Fruit fly (Drosophila melanogaster) whole organism, wandering third instar larva: Measurements from ENCODE around the gene CG10031.

ENCODE experiments used
- Abd-B ChIP-seq: fragments of >200 bp; optimal IDR thresholded peaks from 2 replicates; lab custom pipeline; 2017; ENCODE audit warnings: missing biosample characterization, missing genetic modification characterization
- CG32264 ChIP-seq: fragments of 200-800 bp; sonication (Bioruptor generic); optimal IDR thresholded peaks from 2 replicates; lab custom pipeline; 2016; ENCODE audit warnings: missing biosample characterization, missing genetic modification characterization
- CG9705 ChIP-seq: fragments of 200-800 bp; sonication (Bioruptor generic); optimal IDR thresholded peaks from 2 replicates; lab custom pipeline; 2018; ENCODE audit warnings: missing biosample characterization, mild to moderate bottlenecking, missing genetic modification characterization
- CrebA ChIP-seq: fragments of 200-800 bp; sonication (Bioruptor generic); optimal IDR thresholded peaks from 2 replicates; lab custom pipeline; 2016; ENCODE audit warnings: missing biosample characterization, mild to moderate bottlenecking, missing genetic modification characterization, borderline replicate concordance
- Dfd ChIP-seq: fragments of >200 bp; optimal IDR thresholded peaks from 2 replicates; lab custom pipeline; 2017; ENCODE audit warnings: missing biosample characterization, missing genetic modification characterization
- Dif ChIP-seq: fragments of 200-275, 200-300 bp; sonication (Bioruptor generic); optimal IDR thresholded peaks from 2 replicates; lab custom pipeline; 2018; ENCODE audit warnings: missing biosample characterization, missing genetic modification characterization; ENCODE audit not compliant: partially characterized antibody
- GATAd ChIP-seq: sonication (Bioruptor generic); optimal IDR thresholded peaks from 2 replicates; lab custom pipeline; 2016; ENCODE audit warnings: missing biosample characterization, missing genetic modification characterization
- HLH106 ChIP-seq: fragments of 200-800 bp; optimal IDR thresholded peaks from 3 replicates; lab custom pipeline; 2019; ENCODE audit warnings: missing biosample characterization, mild to moderate bottlenecking, missing genetic modification characterization, moderate library complexity
- Hnf4 ChIP-seq: fragments of 200-800 bp; sonication (Bioruptor generic); optimal IDR thresholded peaks from 2 replicates; lab custom pipeline; 2016; ENCODE audit warnings: missing biosample characterization, mild to moderate bottlenecking, missing genetic modification characterization
- Hr78 ChIP-seq: fragments of >200 bp; optimal IDR thresholded peaks from 2 replicates; lab custom pipeline; 2017; ENCODE audit warnings: missing biosample characterization, missing genetic modification characterization
- Hr83 ChIP-seq: fragments of 200-300 bp; sonication (Bioruptor generic); optimal IDR thresholded peaks from 2 replicates; lab custom pipeline; 2016; ENCODE audit warnings: missing biosample characterization, mild to moderate bottlenecking, missing genetic modification characterization, moderate library complexity; ENCODE audit not compliant: poor library complexity, severe bottlenecking
- Jra ChIP-seq: sonication (Bioruptor generic); optimal IDR thresholded peaks from 2 replicates; lab custom pipeline; 2016; ENCODE audit warnings: missing biosample characterization, missing genetic modification characterization
- Mio ChIP-seq: sonication (Bioruptor generic); optimal IDR thresholded peaks from 2 replicates; lab custom pipeline; 2016; ENCODE audit warnings: missing biosample characterization, missing genetic modification characterization
- Myc ChIP-seq: fragments of >200 bp; optimal IDR thresholded peaks from 2 replicates; lab custom pipeline; 2017
- N ChIP-seq: fragments of >200 bp; optimal IDR thresholded peaks from 2 replicates; lab custom pipeline; 2018; ENCODE audit warnings: missing biosample characterization, missing external identifiers, missing genetic modification characterization
- OdsH ChIP-seq: fragments of 200-800 bp; sonication (Bioruptor generic); optimal IDR thresholded peaks from 2 replicates; lab custom pipeline; 2016; ENCODE audit warnings: missing biosample characterization, mild to moderate bottlenecking, missing genetic modification characterization
- Rel ChIP-seq, 2 experiments: fragments of 200-800 bp; sonication (Bioruptor generic) in 1 of 2; optimal IDR thresholded peaks; 2 replicates in 1 of 2; 3 replicates in 1 of 2; lab custom pipeline; 2016 to 2019; ENCODE audit warnings: mild to moderate bottlenecking in 2 of 2, missing biosample characterization in 2 of 2, missing genetic modification characterization in 2 of 2, moderate library complexity in 1 of 2
- Sp1 ChIP-seq: fragments of 200-800 bp; sonication (Bioruptor generic); optimal IDR thresholded peaks from 3 replicates; lab custom pipeline; 2019; ENCODE audit warnings: missing biosample characterization, mild to moderate bottlenecking, missing genetic modification characterization, moderate library complexity
- Vsx2 ChIP-seq: fragments of 200-300, 225-300 bp; sonication (Bioruptor generic); optimal IDR thresholded peaks from 2 replicates; lab custom pipeline; 2018; ENCODE audit warnings: missing biosample characterization, missing genetic modification characterization; ENCODE audit not compliant: partially characterized antibody
- br ChIP-seq: fragments of 200-800 bp; sonication (Bioruptor generic); optimal IDR thresholded peaks from 2 replicates; lab custom pipeline; 2016; ENCODE audit warnings: missing biosample characterization, missing genetic modification characterization
- brk ChIP-seq: fragments of 200-800 bp; sonication (Bioruptor generic); optimal IDR thresholded peaks from 2 replicates; lab custom pipeline; 2016; ENCODE audit warnings: missing biosample characterization, mild to moderate bottlenecking, missing genetic modification characterization
- dl ChIP-seq, 2 experiments: fragments of 175-275, 200-275 bp in 1 of 2; fragments of 200-275 bp in 1 of 2; sonication (Bioruptor generic); optimal IDR thresholded peaks; lab custom pipeline; 2018; ENCODE audit warnings: mild to moderate bottlenecking in 2 of 2, missing biosample characterization in 2 of 2, missing genetic modification characterization in 2 of 2, moderate library complexity in 2 of 2; ENCODE audit not compliant: partially characterized antibody in 2 of 2, insufficient read depth in 1 of 2
- dmrt93B ChIP-seq: fragments of 200-800 bp; sonication (Bioruptor generic); optimal IDR thresholded peaks from 2 replicates; lab custom pipeline; 2018; ENCODE audit warnings: missing biosample characterization, mild to moderate bottlenecking, missing genetic modification characterization
- dsf ChIP-seq: sonication (Bioruptor generic); optimal IDR thresholded peaks from 2 replicates; lab custom pipeline; 2016; ENCODE audit warnings: missing biosample characterization, missing genetic modification characterization, borderline replicate concordance
- ey ChIP-seq: fragments of 200-800 bp; sonication (Bioruptor generic); optimal IDR thresholded peaks from 2 replicates; lab custom pipeline; 2016; ENCODE audit warnings: missing biosample characterization, missing genetic modification characterization
- foxo ChIP-seq, 2 experiments: fragments of 200-800 bp; sonication (Bioruptor generic); optimal IDR thresholded peaks; 2 replicates in 1 of 2; 3 replicates in 1 of 2; lab custom pipeline; 2016 to 2017; ENCODE audit warnings: missing biosample characterization in 2 of 2, missing genetic modification characterization in 2 of 2
- fru ChIP-seq: fragments of 200-800 bp; sonication (Bioruptor generic); optimal IDR thresholded peaks from 3 replicates; lab custom pipeline; 2016; ENCODE audit warnings: missing biosample characterization, mild to moderate bottlenecking, missing genetic modification characterization
- h ChIP-seq: fragments of 200-800 bp; sonication (Bioruptor generic); optimal IDR thresholded peaks from 3 replicates; lab custom pipeline; 2016; ENCODE audit warnings: missing biosample characterization, mild to moderate bottlenecking, missing genetic modification characterization
- jim ChIP-seq: fragments of 175-275, 200-325 bp; sonication (Bioruptor generic); optimal IDR thresholded peaks from 2 replicates; lab custom pipeline; 2016; ENCODE audit warnings: missing biosample characterization, mild to moderate bottlenecking, missing genetic modification characterization
- lola ChIP-seq: fragments of >200 bp; optimal IDR thresholded peaks from 2 replicates; lab custom pipeline; 2017; ENCODE audit warnings: missing biosample characterization, missing genetic modification characterization
- pan ChIP-seq: fragments of >200 bp; optimal IDR thresholded peaks from 2 replicates; lab custom pipeline; 2017
- psq ChIP-seq: fragments of 200-800 bp; sonication (Bioruptor generic); optimal IDR thresholded peaks from 3 replicates; lab custom pipeline; 2017; ENCODE audit warnings: missing biosample characterization, mild to moderate bottlenecking, missing genetic modification characterization, moderate library complexity
- rgr ChIP-seq: fragments of 200-800 bp; sonication (Bioruptor generic); optimal IDR thresholded peaks from 3 replicates; lab custom pipeline; 2016; ENCODE audit warnings: missing biosample characterization, mild to moderate bottlenecking, missing genetic modification characterization
- sage ChIP-seq: fragments of 200-800 bp; sonication (Bioruptor generic); optimal IDR thresholded peaks from 2 replicates; lab custom pipeline; 2016; ENCODE audit warnings: missing biosample characterization, mild to moderate bottlenecking, missing genetic modification characterization
- sv ChIP-seq: fragments of 200-800 bp; sonication (Bioruptor generic); optimal IDR thresholded peaks from 3 replicates; lab custom pipeline; 2016; ENCODE audit warnings: missing biosample characterization, missing genetic modification characterization
- tai ChIP-seq: sonication (Bioruptor generic); optimal IDR thresholded peaks from 2 replicates; lab custom pipeline; 2016; ENCODE audit warnings: missing biosample characterization, missing genetic modification characterization
- usp ChIP-seq: fragments of >200 bp; optimal IDR thresholded peaks from 2 replicates; lab custom pipeline; 2017; ENCODE audit warnings: missing biosample characterization, missing genetic modification characterization
- woc ChIP-seq: sonication (Bioruptor generic); optimal IDR thresholded peaks from 2 replicates; lab custom pipeline; 2016; ENCODE audit warnings: missing biosample characterization, mild to moderate bottlenecking, missing genetic modification characterization

CG10031 gene

dm6 chr2L:3717673-3718235 is 18.9 kb upstream of the CG10031 start, which contains the start of the genes lectin-24A and Shaw:
TSS of gene lectin-24A (minus strand) at chr2L:3717773.
TSS of gene Shaw (plus strand) at chr2L:3718185.
- TF ChIP-seq pan (lab: Kevin White, UChicago) (no peak), CG9705 (no peak), Rel (GFP tag; optimal IDR thresholded peaks at IDR 0.05; lab: Kevin White, UChicago) (no peak), Rel (tag; optimal IDR thresholded peaks at IDR 0.05; lab: Kevin White, UChicago) (no peak), HLH106 (tag; lab: Kevin White, UChicago) (no peak), usp (no peak), woc (GFP tag; lab: Kevin White, UChicago) (no peak), Hr83 (GFP tag; lab: Kevin White, UChicago) (no peak), tai (GFP tag; lab: Kevin White, UChicago) (no peak), Abd-B (GFP tag; lab: Kevin White, UChicago) (no peak), fru (GFP tag; lab: Kevin White, UChicago) (no peak), Sp1 (GFP tag; lab: Kevin White, UChicago) (no peak), dsf (no peak), CrebA (no peak), sv (no peak)
- TF ChIP-seq, all 38 proteins: peak for 0

dm6 chr2L:3713545-3714156 is 14.8 kb upstream of the CG10031 start:
- TF ChIP-seq GATAd (GFP tag; lab: Kevin White, UChicago) (no peak), ey (GFP tag; lab: Kevin White, UChicago) (no peak), foxo (GFP tag; optimal IDR thresholded peaks at IDR 0.05; lab: Kevin White, UChicago) (no peak), Vsx2 (GFP tag; lab: Kevin White, UChicago) (no peak), Myc (no peak), Hr83 (GFP tag; lab: Kevin White, UChicago) (no peak), Dfd (GFP tag; lab: Kevin White, UChicago) (no peak), CrebA (no peak), Jra (no peak), CG9705 (no peak), br (no peak), sv (no peak)

dm6 chr2L:3712949-3713416 is 14.1 kb upstream of the CG10031 start, which contains the start of the genes CG31955 and CG2818:
TSS of gene CG31955 (minus strand) at chr2L:3713105.
TSS of gene CG2818 (plus strand) at chr2L:3713360.
- TF ChIP-seq h (GFP tag; lab: Kevin White, UChicago) (peak; percentile 47), CG9705 (no peak), OdsH (peak; percentile 18), dsf (no peak), Hr78 (GFP tag; lab: Kevin White, UChicago) (no peak), pan (lab: Kevin White, UChicago) (no peak), sv (no peak), Hr83 (GFP tag; lab: Kevin White, UChicago) (no peak), Abd-B (GFP tag; lab: Kevin White, UChicago) (no peak), HLH106 (tag; lab: Kevin White, UChicago) (peak; percentile 17), CG32264 (GFP tag; lab: Kevin White, UChicago) (no peak), woc (GFP tag; lab: Kevin White, UChicago) (peak; percentile 34), fru (GFP tag; lab: Kevin White, UChicago) (peak; percentile 6), brk (GFP tag; lab: Kevin White, UChicago) (no peak), br (no peak), N (no peak), jim (no peak), rgr (peak; percentile 47), sage (no peak), dl (GFP tag; optimal IDR thresholded peaks at IDR 0.05; lab: Kevin White, UChicago; ENCODE audit: insufficient read depth in 1 of 2, partially characterized antibody in 2 of 2) (no peak), Dif (GFP tag; lab: Kevin White, UChicago) (no peak), Mio (GFP tag; lab: Kevin White, UChicago) (no peak), Myc (peak; percentile 55), foxo (GFP tag; optimal IDR thresholded peaks at IDR 0.05; lab: Kevin White, UChicago) (peak; percentile 28 to 32), Jra (peak; percentile 47), dmrt93B (GFP tag; lab: Kevin White, UChicago) (no peak), psq (GFP tag; lab: Kevin White, UChicago) (peak; percentile 3), GATAd (GFP tag; lab: Kevin White, UChicago) (peak; percentile 1), Dfd (GFP tag; lab: Kevin White, UChicago) (no peak), tai (GFP tag; lab: Kevin White, UChicago) (no peak), usp (no peak), Rel (GFP tag; optimal IDR thresholded peaks at IDR 0.05; lab: Kevin White, UChicago) (no peak), Rel (tag; optimal IDR thresholded peaks at IDR 0.05; lab: Kevin White, UChicago) (peak; percentile 9), ey (GFP tag; lab: Kevin White, UChicago) (peak; percentile 38), Sp1 (GFP tag; lab: Kevin White, UChicago) (no peak), Vsx2 (GFP tag; lab: Kevin White, UChicago) (no peak), lola (GFP tag; lab: Kevin White, UChicago) (no peak), Hnf4 (GFP tag; lab: Kevin White, UChicago) (no peak), CrebA (no peak)
